Fruit fly (Drosophila melanogaster) whole organism, wandering third instar larva: Measurements from ENCODE around the gene Xe7.

Experiments
- Abd-B ChIP-seq: fragments of >200 bp; optimal IDR thresholded peaks from 2 replicates; lab custom pipeline; 2017; ENCODE audit warnings: missing biosample characterization, missing genetic modification characterization
- CG32264 ChIP-seq: fragments of 200-800 bp; sonication (Bioruptor generic); optimal IDR thresholded peaks from 2 replicates; lab custom pipeline; 2016; ENCODE audit warnings: missing biosample characterization, missing genetic modification characterization
- CG9705 ChIP-seq: fragments of 200-800 bp; sonication (Bioruptor generic); optimal IDR thresholded peaks from 2 replicates; lab custom pipeline; 2018; ENCODE audit warnings: missing biosample characterization, mild to moderate bottlenecking, missing genetic modification characterization
- CrebA ChIP-seq: fragments of 200-800 bp; sonication (Bioruptor generic); optimal IDR thresholded peaks from 2 replicates; lab custom pipeline; 2016; ENCODE audit warnings: missing biosample characterization, mild to moderate bottlenecking, missing genetic modification characterization, borderline replicate concordance
- Dfd ChIP-seq: fragments of >200 bp; optimal IDR thresholded peaks from 2 replicates; lab custom pipeline; 2017; ENCODE audit warnings: missing biosample characterization, missing genetic modification characterization
- Dif ChIP-seq: fragments of 200-275, 200-300 bp; sonication (Bioruptor generic); optimal IDR thresholded peaks from 2 replicates; lab custom pipeline; 2018; ENCODE audit warnings: missing biosample characterization, missing genetic modification characterization; ENCODE audit not compliant: partially characterized antibody
- GATAd ChIP-seq: sonication (Bioruptor generic); optimal IDR thresholded peaks from 2 replicates; lab custom pipeline; 2016; ENCODE audit warnings: missing biosample characterization, missing genetic modification characterization
- HLH106 ChIP-seq: fragments of 200-800 bp; optimal IDR thresholded peaks from 3 replicates; lab custom pipeline; 2019; ENCODE audit warnings: missing biosample characterization, mild to moderate bottlenecking, missing genetic modification characterization, moderate library complexity
- Hnf4 ChIP-seq: fragments of 200-800 bp; sonication (Bioruptor generic); optimal IDR thresholded peaks from 2 replicates; lab custom pipeline; 2016; ENCODE audit warnings: missing biosample characterization, mild to moderate bottlenecking, missing genetic modification characterization
- Hr78 ChIP-seq: fragments of >200 bp; optimal IDR thresholded peaks from 2 replicates; lab custom pipeline; 2017; ENCODE audit warnings: missing biosample characterization, missing genetic modification characterization
- Hr83 ChIP-seq: fragments of 200-300 bp; sonication (Bioruptor generic); optimal IDR thresholded peaks from 2 replicates; lab custom pipeline; 2016; ENCODE audit warnings: missing biosample characterization, mild to moderate bottlenecking, missing genetic modification characterization, moderate library complexity; ENCODE audit not compliant: poor library complexity, severe bottlenecking
- Jra ChIP-seq: sonication (Bioruptor generic); optimal IDR thresholded peaks from 2 replicates; lab custom pipeline; 2016; ENCODE audit warnings: missing biosample characterization, missing genetic modification characterization
- Mio ChIP-seq: sonication (Bioruptor generic); optimal IDR thresholded peaks from 2 replicates; lab custom pipeline; 2016; ENCODE audit warnings: missing biosample characterization, missing genetic modification characterization
- Myc ChIP-seq: fragments of >200 bp; optimal IDR thresholded peaks from 2 replicates; lab custom pipeline; 2017
- N ChIP-seq: fragments of >200 bp; optimal IDR thresholded peaks from 2 replicates; lab custom pipeline; 2018; ENCODE audit warnings: missing biosample characterization, missing external identifiers, missing genetic modification characterization
- OdsH ChIP-seq: fragments of 200-800 bp; sonication (Bioruptor generic); optimal IDR thresholded peaks from 2 replicates; lab custom pipeline; 2016; ENCODE audit warnings: missing biosample characterization, mild to moderate bottlenecking, missing genetic modification characterization
- Rel ChIP-seq, 2 experiments: fragments of 200-800 bp; sonication (Bioruptor generic) in 1 of 2; optimal IDR thresholded peaks; 2 replicates in 1 of 2; 3 replicates in 1 of 2; lab custom pipeline; 2016 to 2019; ENCODE audit warnings: mild to moderate bottlenecking in 2 of 2, missing biosample characterization in 2 of 2, missing genetic modification characterization in 2 of 2, moderate library complexity in 1 of 2
- Sp1 ChIP-seq: fragments of 200-800 bp; sonication (Bioruptor generic); optimal IDR thresholded peaks from 3 replicates; lab custom pipeline; 2019; ENCODE audit warnings: missing biosample characterization, mild to moderate bottlenecking, missing genetic modification characterization, moderate library complexity
- Vsx2 ChIP-seq: fragments of 200-300, 225-300 bp; sonication (Bioruptor generic); optimal IDR thresholded peaks from 2 replicates; lab custom pipeline; 2018; ENCODE audit warnings: missing biosample characterization, missing genetic modification characterization; ENCODE audit not compliant: partially characterized antibody
- br ChIP-seq: fragments of 200-800 bp; sonication (Bioruptor generic); optimal IDR thresholded peaks from 2 replicates; lab custom pipeline; 2016; ENCODE audit warnings: missing biosample characterization, missing genetic modification characterization
- brk ChIP-seq: fragments of 200-800 bp; sonication (Bioruptor generic); optimal IDR thresholded peaks from 2 replicates; lab custom pipeline; 2016; ENCODE audit warnings: missing biosample characterization, mild to moderate bottlenecking, missing genetic modification characterization
- dl ChIP-seq, 2 experiments: fragments of 175-275, 200-275 bp in 1 of 2; fragments of 200-275 bp in 1 of 2; sonication (Bioruptor generic); optimal IDR thresholded peaks; lab custom pipeline; 2018; ENCODE audit warnings: mild to moderate bottlenecking in 2 of 2, missing biosample characterization in 2 of 2, missing genetic modification characterization in 2 of 2, moderate library complexity in 2 of 2; ENCODE audit not compliant: partially characterized antibody in 2 of 2, insufficient read depth in 1 of 2
- dmrt93B ChIP-seq: fragments of 200-800 bp; sonication (Bioruptor generic); optimal IDR thresholded peaks from 2 replicates; lab custom pipeline; 2018; ENCODE audit warnings: missing biosample characterization, mild to moderate bottlenecking, missing genetic modification characterization
- dsf ChIP-seq: sonication (Bioruptor generic); optimal IDR thresholded peaks from 2 replicates; lab custom pipeline; 2016; ENCODE audit warnings: missing biosample characterization, missing genetic modification characterization, borderline replicate concordance
- ey ChIP-seq: fragments of 200-800 bp; sonication (Bioruptor generic); optimal IDR thresholded peaks from 2 replicates; lab custom pipeline; 2016; ENCODE audit warnings: missing biosample characterization, missing genetic modification characterization
- foxo ChIP-seq, 2 experiments: fragments of 200-800 bp; sonication (Bioruptor generic); optimal IDR thresholded peaks; 2 replicates in 1 of 2; 3 replicates in 1 of 2; lab custom pipeline; 2016 to 2017; ENCODE audit warnings: missing biosample characterization in 2 of 2, missing genetic modification characterization in 2 of 2
- fru ChIP-seq: fragments of 200-800 bp; sonication (Bioruptor generic); optimal IDR thresholded peaks from 3 replicates; lab custom pipeline; 2016; ENCODE audit warnings: missing biosample characterization, mild to moderate bottlenecking, missing genetic modification characterization
- h ChIP-seq: fragments of 200-800 bp; sonication (Bioruptor generic); optimal IDR thresholded peaks from 3 replicates; lab custom pipeline; 2016; ENCODE audit warnings: missing biosample characterization, mild to moderate bottlenecking, missing genetic modification characterization
- jim ChIP-seq: fragments of 175-275, 200-325 bp; sonication (Bioruptor generic); optimal IDR thresholded peaks from 2 replicates; lab custom pipeline; 2016; ENCODE audit warnings: missing biosample characterization, mild to moderate bottlenecking, missing genetic modification characterization
- lola ChIP-seq: fragments of >200 bp; optimal IDR thresholded peaks from 2 replicates; lab custom pipeline; 2017; ENCODE audit warnings: missing biosample characterization, missing genetic modification characterization
- pan ChIP-seq: fragments of >200 bp; optimal IDR thresholded peaks from 2 replicates; lab custom pipeline; 2017
- psq ChIP-seq: fragments of 200-800 bp; sonication (Bioruptor generic); optimal IDR thresholded peaks from 3 replicates; lab custom pipeline; 2017; ENCODE audit warnings: missing biosample characterization, mild to moderate bottlenecking, missing genetic modification characterization, moderate library complexity
- rgr ChIP-seq: fragments of 200-800 bp; sonication (Bioruptor generic); optimal IDR thresholded peaks from 3 replicates; lab custom pipeline; 2016; ENCODE audit warnings: missing biosample characterization, mild to moderate bottlenecking, missing genetic modification characterization
- sage ChIP-seq: fragments of 200-800 bp; sonication (Bioruptor generic); optimal IDR thresholded peaks from 2 replicates; lab custom pipeline; 2016; ENCODE audit warnings: missing biosample characterization, mild to moderate bottlenecking, missing genetic modification characterization
- sv ChIP-seq: fragments of 200-800 bp; sonication (Bioruptor generic); optimal IDR thresholded peaks from 3 replicates; lab custom pipeline; 2016; ENCODE audit warnings: missing biosample characterization, missing genetic modification characterization
- tai ChIP-seq: sonication (Bioruptor generic); optimal IDR thresholded peaks from 2 replicates; lab custom pipeline; 2016; ENCODE audit warnings: missing biosample characterization, missing genetic modification characterization
- usp ChIP-seq: fragments of >200 bp; optimal IDR thresholded peaks from 2 replicates; lab custom pipeline; 2017; ENCODE audit warnings: missing biosample characterization, missing genetic modification characterization

Gene Xe7

DNA sequence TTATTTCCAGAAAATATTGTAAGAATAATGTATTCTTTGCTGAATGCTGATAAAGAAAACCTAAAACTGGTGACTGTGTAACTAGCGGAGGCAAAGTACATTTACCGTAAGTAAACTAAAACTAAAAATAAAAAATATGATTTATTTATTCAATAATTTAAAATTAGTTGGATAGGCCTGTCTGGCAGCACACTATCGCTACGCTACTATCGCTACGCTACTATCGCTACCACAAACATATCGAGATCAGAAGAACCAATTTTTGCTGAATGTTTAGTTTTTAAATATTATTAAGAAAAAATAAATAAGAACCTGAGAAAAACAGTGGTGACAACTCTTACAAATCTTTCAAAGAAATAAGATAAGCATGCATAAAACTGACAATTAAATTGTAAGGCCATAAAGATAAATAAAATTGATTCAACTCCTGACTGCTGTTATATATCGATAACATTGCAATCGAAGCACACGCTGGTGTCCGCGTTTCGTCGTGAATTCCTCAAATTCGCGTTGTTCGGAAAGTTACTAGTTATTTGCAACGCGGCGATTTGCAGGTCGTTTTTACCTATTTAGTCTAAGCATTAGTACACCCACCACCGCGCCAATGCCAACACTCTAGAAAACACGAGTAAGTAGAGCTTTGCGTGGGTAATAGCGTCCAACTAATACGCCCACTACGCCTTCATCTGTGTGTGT is 8.8 kb downstream of the Xe7 start, which contains the start of gene Wdr33 (continued):
- TF ChIP-seq sv (GFP tag; lab: Kevin White, UChicago): no peak

DNA sequence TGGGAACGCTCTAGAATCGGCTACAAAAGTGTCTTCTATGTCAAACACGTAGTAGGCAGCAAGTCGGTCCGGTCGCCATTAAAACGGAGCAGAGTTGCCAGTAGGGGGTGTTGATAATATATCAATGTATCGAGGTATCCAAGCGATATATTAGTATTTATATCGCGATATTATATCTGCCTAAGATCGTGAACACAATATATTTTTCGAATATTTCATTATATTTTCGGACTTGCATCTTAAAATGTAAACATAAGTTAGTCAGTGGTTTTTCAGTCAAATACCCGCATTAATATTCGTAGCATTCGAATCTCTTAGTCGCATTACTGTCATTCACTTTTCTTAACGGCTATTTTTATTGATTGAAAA is 9.3 kb downstream of the Xe7 start, which contains the start of gene CG2182:
Gene CG2182, minus strand, starts transcription at position 84 of the 369 bp plus-strand sequence.
- TF ChIP-seq sage (GFP tag; lab: Kevin White, UChicago): no peak
- TF ChIP-seq Jra: peak; percentile 6
- TF ChIP-seq Hr83 (GFP tag; lab: Kevin White, UChicago): peak; percentile 36
- peak; percentile 10 for TF ChIP-seq Hnf4 (GFP tag; lab: Kevin White, UChicago)
- no peak for TF ChIP-seq Hr78 (GFP tag; lab: Kevin White, UChicago)

- TF ChIP-seq dmrt93B (GFP tag; lab: Kevin White, UChicago): no peak
- no peak for TF ChIP-seq Dif
- TF ChIP-seq h (GFP tag; lab: Kevin White, UChicago): peak; percentile 39
- TF ChIP-seq rgr (GFP tag; lab: Kevin White, UChicago): peak; percentile 2
- peak; percentile 3 for TF ChIP-seq psq (GFP tag; lab: Kevin White, UChicago)
- TF ChIP-seq tai: no peak
- TF ChIP-seq pan: no peak
- peak; percentile 29 for TF ChIP-seq fru (GFP tag; lab: Kevin White, UChicago)
- peak; percentile 36 for TF ChIP-seq Hr83 (GFP tag; lab: Kevin White, UChicago)
- peak in 1 of 2 experiments; percentile 20 for TF ChIP-seq foxo (GFP tag; optimal IDR thresholded peaks at IDR 0.05; lab: Kevin White, UChicago)
- no peak for TF ChIP-seq Jra
- TF ChIP-seq OdsH (GFP tag; lab: Kevin White, UChicago): peak; percentile 5
- peak; percentile 15 for TF ChIP-seq Hnf4 (GFP tag; lab: Kevin White, UChicago)
- no peak for TF ChIP-seq ey (GFP tag; lab: Kevin White, UChicago)
- TF ChIP-seq sage (GFP tag; lab: Kevin White, UChicago): no peak
These were observed 9.9 kb downstream of the Xe7 start for dm6 chr3R:5658984-5659802.

dm6 chr3R:5654692-5655181 is 14.4 kb downstream of the Xe7 start, which contains the start of the genes elm and MED27:
Gene elm (minus strand): TSS chr3R:5654861.
Gene MED27 (plus strand): TSS chr3R:5655139.
- TF ChIP-seq N (no peak), h (GFP tag; lab: Kevin White, UChicago) (peak; percentile 95), brk (no peak), Hr78 (GFP tag; lab: Kevin White, UChicago) (no peak), br (GFP tag; lab: Kevin White, UChicago) (peak; percentile 93), Jra (peak; percentile 91), foxo (GFP tag; optimal IDR thresholded peaks at IDR 0.05; lab: Kevin White, UChicago) (peak; percentile 41 to 96), sage (GFP tag; lab: Kevin White, UChicago) (peak; percentile 88), sv (GFP tag; lab: Kevin White, UChicago) (peak; percentile 91), Hr83 (GFP tag; lab: Kevin White, UChicago) (peak; percentile 50), HLH106 (tag; lab: Kevin White, UChicago) (peak; percentile 95), CrebA (GFP tag; lab: Kevin White, UChicago) (no peak), lola (GFP tag; lab: Kevin White, UChicago) (no peak), rgr (GFP tag; lab: Kevin White, UChicago) (peak; percentile 94), tai (no peak), pan (no peak), Rel (GFP tag; optimal IDR thresholded peaks at IDR 0.05; lab: Kevin White, UChicago) (no peak), Rel (tag; optimal IDR thresholded peaks at IDR 0.05; lab: Kevin White, UChicago) (peak; percentile 69), GATAd (GFP tag; lab: Kevin White, UChicago) (peak; percentile 92), dmrt93B (GFP tag; lab: Kevin White, UChicago) (peak; percentile 94), ey (GFP tag; lab: Kevin White, UChicago) (peak; percentile 94), dsf (GFP tag; lab: Kevin White, UChicago) (peak; percentile 93), Hnf4 (GFP tag; lab: Kevin White, UChicago) (peak; percentile 95), Vsx2 (no peak), Sp1 (GFP tag; lab: Kevin White, UChicago) (peak; percentile 91), psq (GFP tag; lab: Kevin White, UChicago) (peak; percentile 87), OdsH (GFP tag; lab: Kevin White, UChicago) (peak; percentile 90), Mio (peak; percentile 55), Abd-B (GFP tag; lab: Kevin White, UChicago) (no peak), Myc (lab: Kevin White, UChicago) (no peak), jim (GFP tag; lab: Kevin White, UChicago) (peak; percentile 3), Dfd (GFP tag; lab: Kevin White, UChicago) (no peak), Dif (peak; percentile 5), CG9705 (GFP tag; lab: Kevin White, UChicago) (peak; percentile 87), dl (GFP tag; optimal IDR thresholded peaks at IDR 0.05; lab: Kevin White, UChicago; ENCODE audit: insufficient read depth in 1 of 2, partially characterized antibody in 2 of 2) (no peak), usp (GFP tag; lab: Kevin White, UChicago) (no peak), CG32264 (GFP tag; lab: Kevin White, UChicago) (peak; percentile 81), fru (GFP tag; lab: Kevin White, UChicago) (peak; percentile 93)
